Fruit fly (Drosophila melanogaster): ENCODE measurements around the gene CG9021.

dm6 chr2L:5885702-5886101 is 18.8 kb downstream of the CG9021 start, which contains the start of gene CG9029:
- TF ChIP-seq CG32121 (GFP tag; IDR thresholded peaks at IDR 0.05): no peak
- TF ChIP-seq D1 (tag; optimal IDR thresholded peaks at IDR 0.05): no peak
- no peak for TF ChIP-seq Ets98B (GFP tag; IDR thresholded peaks at IDR 0.05)
- TF ChIP-seq CG8159 (tag; optimal IDR thresholded peaks at IDR 0.05): no peak
- no peak for TF ChIP-seq gl (tag; optimal IDR thresholded peaks at IDR 0.05)
